Fruit fly (Drosophila melanogaster) whole organism, embryonic: ENCODE data around the gene witty.
A peak's percentile ranks its signal among the peaks of the same experiment; 100 is the strongest.

Source experiments
- Atf3 ChIP-seq: fragments of 200-800 bp; sonication (Bioruptor generic); optimal IDR thresholded peaks from 3 replicates; lab custom pipeline; 2016; ENCODE audit warnings: missing biosample characterization, missing genetic modification characterization
- B-H2 ChIP-seq: fragments of 200-800 bp; sonication (Bioruptor generic); optimal IDR thresholded peaks from 2 replicates; lab custom pipeline; 2018; ENCODE audit warnings: missing biosample characterization, mild to moderate bottlenecking, missing genetic modification characterization
- BEAF-32 ChIP-seq: fragments of 200-800 bp; sonication (Bioruptor generic); optimal IDR thresholded peaks from 3 replicates; lab custom pipeline; 2017; ENCODE audit warnings: missing biosample characterization, missing genetic modification characterization, mild to moderate bottlenecking, moderate library complexity, missing genetic modification reagents
- BtbVII ChIP-seq: fragments of 200-800 bp; sonication (Bioruptor generic); optimal IDR thresholded peaks from 3 replicates; lab custom pipeline; 2017; ENCODE audit warnings: missing biosample characterization, mild to moderate bottlenecking, missing genetic modification characterization
- Bteb2 ChIP-seq: fragments of 200-800 bp; sonication (Bioruptor generic); optimal IDR thresholded peaks from 2 replicates; lab custom pipeline; 2016; ENCODE audit warnings: missing biosample characterization, missing genetic modification characterization
- C15 ChIP-seq: fragments of 200-800 bp; sonication (Bioruptor generic); IDR thresholded peaks from 3 replicates; pipeline ENCODE4 v1.3.6; 2022; ENCODE audit warnings: missing biosample characterization, missing genetic modification characterization
- CG1233 ChIP-seq: fragments of 200-800 bp; sonication (Bioruptor generic); optimal IDR thresholded peaks from 4 replicates; lab custom pipeline; 2018; ENCODE audit warnings: missing biosample characterization, mild to moderate bottlenecking, missing genetic modification characterization
- CG13296 ChIP-seq: fragments of 200-800 bp; sonication (Bioruptor generic); optimal IDR thresholded peaks from 3 replicates; lab custom pipeline; 2018; ENCODE audit warnings: missing biosample characterization, mild to moderate bottlenecking, missing genetic modification characterization
- CG14965 ChIP-seq: fragments of 200-800 bp; sonication (Bioruptor generic); optimal IDR thresholded peaks from 2 replicates; lab custom pipeline; 2016; ENCODE audit warnings: missing biosample characterization, missing genetic modification characterization, borderline replicate concordance
- CG17186 ChIP-seq: fragments of 200-800 bp; sonication (Bioruptor generic); optimal IDR thresholded peaks from 3 replicates; lab custom pipeline; 2017; ENCODE audit warnings: missing biosample characterization, missing genetic modification reagents, missing genetic modification characterization
- CG18262 ChIP-seq: fragments of 200-800 bp; optimal IDR thresholded peaks from 3 replicates; lab custom pipeline; 2019; ENCODE audit warnings: missing biosample characterization, mild to moderate bottlenecking, missing genetic modification characterization, moderate library complexity
- CG2889 ChIP-seq: fragments of 200-800 bp; sonication (Bioruptor generic); IDR thresholded peaks from 3 replicates; pipeline ENCODE4 v1.3.6; 2022; ENCODE audit warnings: missing biosample characterization, missing genetic modification characterization
- CG30431 ChIP-seq: fragments of 200-800 bp; sonication (Bioruptor generic); optimal IDR thresholded peaks from 2 replicates; lab custom pipeline; 2017; ENCODE audit warnings: missing biosample characterization, missing genetic modification characterization
- CG3281 ChIP-seq: fragments of 200-800 bp; sonication (Bioruptor generic); optimal IDR thresholded peaks from 3 replicates; lab custom pipeline; 2017; ENCODE audit warnings: missing biosample characterization, mild to moderate bottlenecking, missing genetic modification characterization
- CG3995 ChIP-seq: fragments of 200-800 bp; sonication (Bioruptor generic); optimal IDR thresholded peaks from 3 replicates; lab custom pipeline; 2016; ENCODE audit warnings: missing biosample characterization, missing genetic modification characterization
- CG6689 ChIP-seq: fragments of 200-800 bp; sonication (Bioruptor generic); IDR thresholded peaks from 2 replicates; pipeline ENCODE4 v1.3.6; 2022; ENCODE audit warnings: missing biosample characterization, missing genetic modification characterization
- CHES-1-like ChIP-seq: fragments of 200-800 bp; sonication (Bioruptor generic); optimal IDR thresholded peaks from 2 replicates; lab custom pipeline; 2016; ENCODE audit warnings: missing biosample characterization, missing genetic modification characterization
- D19B ChIP-seq: fragments of 200-800 bp; sonication (Bioruptor generic); optimal IDR thresholded peaks from 2 replicates; lab custom pipeline; 2017; ENCODE audit warnings: missing biosample characterization, mild to moderate bottlenecking, missing genetic modification characterization
- HmgZ ChIP-seq: fragments of 200-800 bp; sonication (Bioruptor generic); optimal IDR thresholded peaks from 2 replicates; lab custom pipeline; 2018; ENCODE audit warnings: missing biosample characterization, mild to moderate bottlenecking, missing genetic modification characterization
- MESR4 ChIP-seq: fragments of 200-800 bp; sonication (Bioruptor generic); optimal IDR thresholded peaks from 2 replicates; lab custom pipeline; 2018; ENCODE audit warnings: missing biosample characterization, mild to moderate bottlenecking, missing genetic modification characterization, moderate library complexity
- Neu2 ChIP-seq: fragments of 200-800 bp; sonication (Bioruptor generic); optimal IDR thresholded peaks from 3 replicates; lab custom pipeline; 2016; ENCODE audit warnings: missing biosample characterization, missing genetic modification characterization, borderline replicate concordance
- Rx ChIP-seq: fragments of 200-800 bp; sonication (Bioruptor generic); IDR thresholded peaks from 2 replicates; pipeline ENCODE4 v1.3.6; 2022; ENCODE audit warnings: missing biosample characterization, missing genetic modification characterization
- Six4 ChIP-seq: fragments of 200-800 bp; sonication (Bioruptor generic); optimal IDR thresholded peaks from 2 replicates; lab custom pipeline; 2016; ENCODE audit warnings: missing biosample characterization, missing genetic modification characterization
- Sox102F ChIP-seq: fragments of 200-800 bp; sonication (Bioruptor generic); optimal IDR thresholded peaks from 2 replicates; lab custom pipeline; 2018; ENCODE audit warnings: missing biosample characterization, mild to moderate bottlenecking, missing genetic modification characterization, moderate library complexity
- Sry-δ ChIP-seq: fragments of 200-800 bp; sonication (Bioruptor generic); optimal IDR thresholded peaks from 2 replicates; lab custom pipeline; 2016; ENCODE audit warnings: missing biosample characterization, missing genetic modification characterization
- Tbp ChIP-seq: fragments of >200 bp; optimal IDR thresholded peaks from 2 replicates; lab custom pipeline; 2018; ENCODE audit warnings: missing biosample characterization, missing genetic modification characterization
- ato ChIP-seq: fragments of 200-800 bp; sonication (Bioruptor generic); IDR thresholded peaks from 2 replicates; pipeline ENCODE4 v1.3.6; 2022; ENCODE audit warnings: missing biosample characterization, missing genetic modification characterization; ENCODE audit not compliant: partially characterized antibody
- bbx ChIP-seq: fragments of 200-800 bp; sonication (Bioruptor generic); IDR thresholded peaks from 2 replicates; pipeline ENCODE4 v1.3.6; 2022; ENCODE audit warnings: missing biosample characterization, missing genetic modification characterization; ENCODE audit not compliant: partially characterized antibody
- caup ChIP-seq: fragments of 200-800 bp; sonication (Bioruptor generic); optimal IDR thresholded peaks from 3 replicates; lab custom pipeline; 2017; ENCODE audit warnings: missing biosample characterization, mild to moderate bottlenecking, missing genetic modification characterization, moderate library complexity; ENCODE audit not compliant: severe bottlenecking
- dan ChIP-seq: fragments of 200-800 bp; sonication (Bioruptor generic); IDR thresholded peaks from 2 replicates; pipeline ENCODE4 v1.3.6; 2022; ENCODE audit warnings: missing biosample characterization, missing genetic modification characterization
- ems ChIP-seq: fragments of 200-800 bp; sonication (Bioruptor generic); optimal IDR thresholded peaks from 3 replicates; lab custom pipeline; 2016; ENCODE audit warnings: missing biosample characterization, missing genetic modification characterization
- esg ChIP-seq: fragments of 200-800 bp; sonication (Bioruptor generic); conservative IDR thresholded peaks from 2 replicates; pipeline ENCODE4 v1.3.6; 2022; ENCODE audit warnings: missing biosample characterization, missing genetic modification characterization
- gfzf ChIP-seq: fragments of 200-800 bp; sonication (Bioruptor generic); optimal IDR thresholded peaks from 2 replicates; lab custom pipeline; 2016; ENCODE audit warnings: missing biosample characterization, mild to moderate bottlenecking, missing genetic modification characterization, moderate library complexity
- grau ChIP-seq: fragments of 200-800 bp; optimal IDR thresholded peaks from 3 replicates; lab custom pipeline; 2019; ENCODE audit warnings: missing biosample characterization, mild to moderate bottlenecking, missing genetic modification characterization, moderate library complexity
- grn ChIP-seq: fragments of 200-800 bp; sonication (Bioruptor generic); optimal IDR thresholded peaks from 3 replicates; lab custom pipeline; 2017; ENCODE audit warnings: missing biosample characterization, missing genetic modification characterization
- hbn ChIP-seq: fragments of 200-800 bp; sonication (Bioruptor generic); IDR thresholded peaks from 2 replicates; pipeline ENCODE4 v1.3.6; 2022; ENCODE audit warnings: missing biosample characterization, missing genetic modification characterization; ENCODE audit not compliant: partially characterized antibody
- her ChIP-seq: fragments of 200-800 bp; sonication (Bioruptor generic); optimal IDR thresholded peaks from 2 replicates; lab custom pipeline; 2016; ENCODE audit warnings: missing biosample characterization, missing genetic modification characterization
- hkb ChIP-seq, 2 experiments: fragments of 200-800 bp in 1 of 2; fragments of >200 bp in 1 of 2; sonication (Bioruptor generic) in 1 of 2; IDR thresholded peaks in 1 of 2; optimal IDR thresholded peaks in 1 of 2; 2 replicates each; pipeline versions ENCODE4 v1.3.6 to Lab custom; 2017 to 2022; ENCODE audit warnings: missing biosample characterization in 1 of 2, missing genetic modification characterization in 1 of 2
- lov ChIP-seq, 2 experiments: fragments of 200-800 bp in 1 of 2; fragments of >200 bp in 1 of 2; sonication (Bioruptor generic) in 1 of 2; IDR thresholded peaks in 1 of 2; optimal IDR thresholded peaks in 1 of 2; 2 replicates in 1 of 2; 3 replicates in 1 of 2; pipeline versions ENCODE4 v1.3.6 to Lab custom; 2017 to 2022; ENCODE audit warnings: missing biosample characterization in 1 of 2, missing genetic modification characterization in 1 of 2
- mld ChIP-seq: fragments of 200-800 bp; sonication (Bioruptor generic); IDR thresholded peaks from 3 replicates; pipeline ENCODE4 v1.3.6; 2022; ENCODE audit warnings: missing biosample characterization, missing genetic modification characterization; ENCODE audit not compliant: partially characterized antibody
- nerfin-1 ChIP-seq: fragments of 200-800 bp; sonication (Bioruptor generic); optimal IDR thresholded peaks from 3 replicates; lab custom pipeline; 2019; ENCODE audit warnings: missing biosample characterization, mild to moderate bottlenecking, missing genetic modification characterization, moderate library complexity
- odd ChIP-seq: fragments of 200-800 bp; sonication (Bioruptor generic); optimal IDR thresholded peaks from 2 replicates; lab custom pipeline; 2017; ENCODE audit warnings: missing biosample characterization, mild to moderate bottlenecking, missing genetic modification characterization
- sqz ChIP-seq: fragments of 200-800 bp; sonication (Bioruptor generic); optimal IDR thresholded peaks from 3 replicates; lab custom pipeline; 2018; ENCODE audit warnings: missing biosample characterization, mild to moderate bottlenecking, missing genetic modification characterization
- ssp ChIP-seq: fragments of 200-800 bp; sonication (Bioruptor generic); IDR thresholded peaks from 2 replicates; pipeline ENCODE4 v1.3.6; 2022; ENCODE audit warnings: missing biosample characterization, missing genetic modification characterization
- tap ChIP-seq: fragments of 200-800 bp; optimal IDR thresholded peaks from 3 replicates; lab custom pipeline; 2019; ENCODE audit warnings: missing biosample characterization, mild to moderate bottlenecking, missing genetic modification characterization, moderate library complexity
- tio ChIP-seq: fragments of 200-800 bp; sonication (Bioruptor generic); optimal IDR thresholded peaks from 2 replicates; lab custom pipeline; 2017; ENCODE audit warnings: missing biosample characterization, missing genetic modification characterization, inconsistent platforms
- trem ChIP-seq: fragments of 200-800 bp; optimal IDR thresholded peaks from 3 replicates; lab custom pipeline; 2019; ENCODE audit warnings: missing biosample characterization, mild to moderate bottlenecking, missing genetic modification characterization, moderate library complexity
- unc-4 ChIP-seq: fragments of 200-800 bp; sonication (Bioruptor generic); IDR thresholded peaks from 2 replicates; pipeline ENCODE4 v1.3.6; 2022; ENCODE audit warnings: missing biosample characterization, missing genetic modification characterization; ENCODE audit not compliant: partially characterized antibody
- unpg ChIP-seq: fragments of 200-800 bp; sonication (Bioruptor generic); optimal IDR thresholded peaks from 3 replicates; lab custom pipeline; 2018; ENCODE audit warnings: missing biosample characterization, mild to moderate bottlenecking, missing genetic modification characterization, moderate library complexity
- vfl ChIP-seq: fragments of 200-800 bp; sonication (Bioruptor generic); optimal IDR thresholded peaks from 2 replicates; lab custom pipeline; 2016; ENCODE audit warnings: missing biosample characterization, missing genetic modification characterization

The witty gene

dm6 chr2L:8374235-8374634, 36.1 kb downstream of the witty start, which contains the start of gene Wdr82 (continued):
- no peak for TF ChIP-seq Bteb2 (GFP tag; lab: Kevin White, UChicago)
- no peak for TF ChIP-seq sqz (GFP tag; lab: Kevin White, UChicago)
- TF ChIP-seq unpg = no peak
- TF ChIP-seq grau (tag; lab: Kevin White, UChicago) = peak; percentile 3
- TF ChIP-seq CG14965 (GFP tag; lab: Kevin White, UChicago) = no peak
- no peak for TF ChIP-seq nerfin-1 (tag; lab: Kevin White, UChicago)
- TF ChIP-seq vfl (GFP tag; lab: Kevin White, UChicago) = no peak
- TF ChIP-seq CG30431 (GFP tag; lab: Kevin White, UChicago) = no peak
- TF ChIP-seq dan (GFP tag; lab: Robert Waterston, UW) = no peak
- peak; percentile 47 for TF ChIP-seq Sry-δ (GFP tag; lab: Kevin White, UChicago)
- no peak for TF ChIP-seq C15 (GFP tag; lab: Robert Waterston, UW)
- TF ChIP-seq CG6689 = no peak
- no peak for TF ChIP-seq Rx (GFP tag; lab: Robert Waterston, UW)
- TF ChIP-seq Tbp = no peak
- TF ChIP-seq CG3281 (GFP tag; lab: Kevin White, UChicago) = no peak
- TF ChIP-seq Six4 (GFP tag; lab: Kevin White, UChicago) = no peak
- no peak for TF ChIP-seq CG3995 (GFP tag; lab: Kevin White, UChicago)
- TF ChIP-seq grn (GFP tag; lab: Kevin White, UChicago) = no peak
- no peak for TF ChIP-seq ems (GFP tag; lab: Kevin White, UChicago)
- TF ChIP-seq Neu2 (GFP tag; lab: Kevin White, UChicago) = no peak
- TF ChIP-seq BtbVII = no peak
- TF ChIP-seq her (GFP tag; lab: Kevin White, UChicago) = no peak
- TF ChIP-seq odd (GFP tag; lab: Kevin White, UChicago) = no peak
- no peak for TF ChIP-seq D19B
- TF ChIP-seq bbx (GFP tag; lab: Robert Waterston, UW) = peak; percentile 87
- TF ChIP-seq CG13296 (GFP tag; lab: Kevin White, UChicago) = no peak
- TF ChIP-seq ssp = no peak
- no peak for TF ChIP-seq hkb (optimal IDR thresholded peaks at IDR 0.05; lab: Kevin White, UChicago)
- TF ChIP-seq hkb (GFP tag; IDR thresholded peaks at IDR 0.05; lab: Robert Waterston, UW) = no peak
- TF ChIP-seq hbn = peak; percentile 61
- no peak for TF ChIP-seq gfzf (GFP tag; lab: Kevin White, UChicago)
- TF ChIP-seq lov (optimal IDR thresholded peaks at IDR 0.05; lab: Kevin White, UChicago) = no peak
- no peak for TF ChIP-seq lov (GFP tag; IDR thresholded peaks at IDR 0.05; lab: Robert Waterston, UW)
- TF ChIP-seq esg (GFP tag; lab: Robert Waterston, UW) = no peak
- no peak for TF ChIP-seq caup (GFP tag; lab: Kevin White, UChicago)
- TF ChIP-seq CG18262 (tag; lab: Kevin White, UChicago) = no peak
- no peak for TF ChIP-seq CG17186
- TF ChIP-seq B-H2 (GFP tag; lab: Kevin White, UChicago) = no peak
- TF ChIP-seq CHES-1-like (GFP tag; lab: Kevin White, UChicago) = no peak
- TF ChIP-seq BEAF-32 (GFP tag; lab: Kevin White, UChicago) = peak; percentile 65
- no peak for TF ChIP-seq tio
- no peak for TF ChIP-seq tap (tag; lab: Kevin White, UChicago)
- peak; percentile 76 for TF ChIP-seq unc-4 (GFP tag; lab: Robert Waterston, UW)
- peak; percentile 83 for TF ChIP-seq ato (GFP tag; lab: Robert Waterston, UW)
- no peak for TF ChIP-seq CG1233 (GFP tag; lab: Kevin White, UChicago)
- TF ChIP-seq trem (tag; lab: Kevin White, UChicago) = peak; percentile 42
- TF ChIP-seq CG2889 = no peak
- TF ChIP-seq Atf3 (GFP tag; lab: Kevin White, UChicago) = no peak
- no peak for TF ChIP-seq HmgZ
- peak; percentile 59; the same call in 1 of the 3 replicates for TF ChIP-seq mld (GFP tag; lab: Robert Waterston, UW)
- peak; percentile 71 for TF ChIP-seq MESR4 (GFP tag; lab: Kevin White, UChicago)
- TF ChIP-seq Sox102F = no peak
